Worm (Caenorhabditis elegans): ENCODE data around the gene nucb-1.

DNA sequence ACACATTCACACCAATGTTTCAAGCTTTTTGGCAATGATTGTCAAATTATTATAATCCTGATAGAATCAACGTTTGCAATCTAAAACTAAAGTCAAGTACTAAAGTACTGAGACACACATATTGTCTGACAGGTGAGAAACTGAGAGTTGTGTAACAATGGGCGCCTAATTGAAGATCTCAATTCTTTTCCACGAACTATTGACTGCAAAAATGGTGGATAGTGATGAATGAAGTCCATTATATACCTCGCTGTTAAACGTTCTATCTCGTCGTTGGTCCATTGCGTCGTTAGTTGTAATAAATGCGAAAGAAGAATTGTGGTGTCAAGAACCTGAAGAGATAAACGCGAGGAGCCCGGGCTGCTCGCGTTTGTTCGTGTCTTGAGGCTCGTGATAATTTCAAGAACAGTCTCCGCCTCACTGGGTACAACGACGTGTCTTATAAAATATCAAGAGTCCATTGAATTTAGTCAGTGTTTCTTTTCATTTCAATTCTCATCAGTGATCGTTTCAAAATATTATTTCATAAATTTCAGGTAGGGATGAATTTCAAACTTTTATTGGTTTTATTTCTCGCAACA, 37.3 kb upstream of the nucb-1 start, which contains the start of gene F09B9.4:
- TF ChIP-seq ceh-22 (tag; optimal IDR thresholded peaks at IDR 0.05) = no peak
- TF ChIP-seq unc-3 (GFP tag; conservative IDR thresholded peaks at IDR 0.05) = no peak
- TF ChIP-seq unc-3 (tag; optimal IDR thresholded peaks at IDR 0.05) = no peak
- TF ChIP-seq ceh-30 (tag; optimal IDR thresholded peaks at IDR 0.05) = no peak

All from whole organism, late embryonic.